Worm (Caenorhabditis elegans) whole organism, young adult: Measurements from ENCODE around the gene nhr-208.
"Not testable (repeated sequence)": the region's sequence is repeated elsewhere in the genome, so short reads cannot be mapped to it uniquely, and the experiment has no call there.

Experiments
- B0019.2 ChIP-seq: fragments of 200-800 bp; sonication (Bioruptor generic); conservative IDR thresholded peaks from 2 replicates; pipeline ENCODE4 v1.3.6; 2022; ENCODE audit warnings: missing genetic modification reagents, missing genetic modification characterization, missing compliant biosample characterization
- C17E4.6 ChIP-seq: fragments of 200-800 bp; sonication (Bioruptor generic); IDR thresholded peaks from 2 replicates; pipeline ENCODE4 v1.3.6; 2022; ENCODE audit warnings: missing genetic modification reagents, missing genetic modification characterization, missing compliant biosample characterization
- F33H1.4 ChIP-seq: fragments of 200-800 bp; sonication (Bioruptor generic); IDR thresholded peaks from 2 replicates; pipeline ENCODE4 v1.3.6; 2022; ENCODE audit warnings: missing genetic modification reagents, missing genetic modification characterization, missing compliant biosample characterization
- F39B2.1 ChIP-seq: fragments of 200-800 bp; sonication (Bioruptor generic); IDR thresholded peaks from 2 replicates; pipeline ENCODE4 v1.3.6; 2022; ENCODE audit warnings: missing genetic modification reagents, missing genetic modification characterization, missing compliant biosample characterization
- F52B5.7 ChIP-seq: sonication (generic microtip); optimal IDR thresholded peaks from 2 replicates; lab custom pipeline; 2016; ENCODE audit warnings: mild to moderate bottlenecking, missing genetic modification characterization, missing compliant biosample characterization
- atf-7 ChIP-seq: sonication (generic microtip); optimal IDR thresholded peaks from 2 replicates; lab custom pipeline; 2017; ENCODE audit warnings: mild to moderate bottlenecking, missing genetic modification characterization, missing compliant biosample characterization
- attf-3 ChIP-seq: fragments of 200-800 bp; sonication (Bioruptor generic); conservative IDR thresholded peaks from 2 replicates; pipeline ENCODE4 v1.3.6; 2022; ENCODE audit warnings: missing genetic modification reagents, missing genetic modification characterization, missing compliant biosample characterization
- bed-2 ChIP-seq: fragments of 200-800 bp; sonication (Bioruptor generic); IDR thresholded peaks from 2 replicates; pipeline ENCODE4 v1.3.6; 2022; ENCODE audit warnings: missing genetic modification reagents, missing genetic modification characterization, missing compliant biosample characterization
- cebp-1 ChIP-seq, 2 experiments: fragments of 200-800 bp in 1 of 2; sonication (Bioruptor generic) in 1 of 2; sonication (generic microtip) in 1 of 2; IDR thresholded peaks in 1 of 2; optimal IDR thresholded peaks in 1 of 2; 2 replicates each; pipeline versions ENCODE4 v1.3.6 to Lab custom; 2017 to 2022; ENCODE audit warnings: missing compliant biosample characterization in 2 of 2, missing genetic modification characterization in 2 of 2, mild to moderate bottlenecking in 1 of 2, missing genetic modification reagents in 1 of 2, moderate library complexity in 1 of 2
- ceh-100 ChIP-seq: fragments of 200-800 bp; sonication (Bioruptor generic); IDR thresholded peaks from 2 replicates; pipeline ENCODE4 v1.3.6; 2022; ENCODE audit warnings: missing genetic modification reagents, missing genetic modification characterization, missing compliant biosample characterization
- ceh-27 ChIP-seq: fragments of 200-800 bp; sonication (Bioruptor generic); optimal IDR thresholded peaks from 2 replicates; lab custom pipeline; 2018; ENCODE audit warnings: mild to moderate bottlenecking, missing genetic modification characterization, moderate library complexity, missing compliant biosample characterization
- dox-1 ChIP-seq: fragments of 200-800 bp; sonication (Bioruptor generic); IDR thresholded peaks from 2 replicates; pipeline ENCODE4 v1.3.6; 2022; ENCODE audit warnings: missing genetic modification reagents, missing genetic modification characterization, missing compliant biosample characterization
- fkh-3 ChIP-seq: sonication (generic microtip); optimal IDR thresholded peaks from 2 replicates; lab custom pipeline; 2016; ENCODE audit warnings: mild to moderate bottlenecking, missing genetic modification characterization, missing compliant biosample characterization
- gei-17 ChIP-seq: fragments of 200-800 bp; sonication (Bioruptor generic); optimal IDR thresholded peaks from 2 replicates; lab custom pipeline; 2018; ENCODE audit warnings: mild to moderate bottlenecking, missing genetic modification characterization, missing compliant biosample characterization
- hmg-1.2 ChIP-seq: fragments of 200-800 bp; sonication (Bioruptor generic); IDR thresholded peaks from 2 replicates; pipeline ENCODE4 v1.3.6; 2022; ENCODE audit warnings: missing genetic modification reagents, missing genetic modification characterization, missing compliant biosample characterization
- hrde-1 ChIP-seq: sonication (generic microtip); optimal IDR thresholded peaks from 2 replicates; lab custom pipeline; 2016; ENCODE audit warnings: missing genetic modification characterization, mild to moderate bottlenecking, missing compliant biosample characterization, moderate library complexity, missing genotype, missing genetic modification reagents, borderline replicate concordance
- hsf-1 ChIP-seq: fragments of 200-800 bp; sonication (Bioruptor generic); IDR thresholded peaks from 2 replicates; pipeline ENCODE4 v1.3.6; 2022; ENCODE audit warnings: missing genetic modification reagents, missing genetic modification characterization, missing compliant biosample characterization
- lag-1 ChIP-seq: fragments of 200-800 bp; sonication (Bioruptor generic); IDR thresholded peaks from 2 replicates; pipeline ENCODE4 v1.3.6; 2022; ENCODE audit warnings: missing genetic modification reagents, missing genetic modification characterization, missing compliant biosample characterization
- lin-40 ChIP-seq: sonication (generic microtip); optimal IDR thresholded peaks from 2 replicates; lab custom pipeline; 2016; ENCODE audit warnings: missing genetic modification characterization, mild to moderate bottlenecking, missing compliant biosample characterization, missing genotype, missing genetic modification reagents
- lin-54 ChIP-seq: fragments of 200-800 bp; sonication (Bioruptor generic); optimal IDR thresholded peaks from 2 replicates; lab custom pipeline; 2018; ENCODE audit warnings: mild to moderate bottlenecking, missing genetic modification characterization, missing compliant biosample characterization
- lir-1 ChIP-seq: fragments of 200-800 bp; sonication (Bioruptor generic); conservative IDR thresholded peaks from 2 replicates; pipeline ENCODE4 v1.3.6; 2022; ENCODE audit warnings: missing genetic modification reagents, missing genetic modification characterization, missing compliant biosample characterization
- madf-10 ChIP-seq: sonication (generic microtip); optimal IDR thresholded peaks from 2 replicates; lab custom pipeline; 2016; ENCODE audit warnings: mild to moderate bottlenecking, missing genetic modification characterization, missing compliant biosample characterization
- madf-6 ChIP-seq: fragments of 200-800 bp; sonication (Bioruptor generic); IDR thresholded peaks from 2 replicates; pipeline ENCODE4 v1.3.6; 2022; ENCODE audit warnings: missing genetic modification reagents, missing genetic modification characterization, missing compliant biosample characterization
- nfyb-1 ChIP-seq: fragments of 200-800 bp; sonication (Bioruptor generic); IDR thresholded peaks from 2 replicates; pipeline ENCODE4 v1.3.6; 2022; ENCODE audit warnings: missing genetic modification reagents, missing genetic modification characterization, missing compliant biosample characterization
- nhr-179 ChIP-seq: sonication (generic microtip); optimal IDR thresholded peaks from 2 replicates; lab custom pipeline; 2016; ENCODE audit warnings: mild to moderate bottlenecking, missing genetic modification characterization, missing compliant biosample characterization
- sdz-38 ChIP-seq: sonication (generic microtip); optimal IDR thresholded peaks from 2 replicates; lab custom pipeline; 2016; ENCODE audit warnings: missing genotype, missing genetic modification characterization, missing compliant biosample characterization
- snpc-3.4 ChIP-seq: sonication (generic microtip); optimal IDR thresholded peaks from 2 replicates; lab custom pipeline; 2017; ENCODE audit warnings: missing genetic modification characterization, mild to moderate bottlenecking, missing compliant biosample characterization, antibody characterized with exemption, moderate library complexity, missing genotype, missing genetic modification reagents
- snpc-4 ChIP-seq, 5 experiments: fragments of 150-350 bp in 1 of 5; sonication (generic microtip) in 4 of 5; optimal IDR thresholded peaks; 2 replicates each; lab custom pipeline; 2014 to 2018; ENCODE audit warnings: missing genetic modification characterization in 5 of 5, missing biosample characterization in 3 of 5, antibody characterized with exemption in 2 of 5, mild to moderate bottlenecking in 2 of 5, missing compliant biosample characterization in 2 of 5, missing genotype in 2 of 5, moderate library complexity in 2 of 5, missing genetic modification reagents in 1 of 5
- tlf-1 ChIP-seq: fragments of 200-800 bp; sonication (Bioruptor generic); optimal IDR thresholded peaks from 2 replicates; lab custom pipeline; 2018; ENCODE audit warnings: mild to moderate bottlenecking, missing genetic modification characterization, missing compliant biosample characterization
- ztf-28 ChIP-seq: fragments of 200-800 bp; sonication (Bioruptor generic); IDR thresholded peaks from 2 replicates; pipeline ENCODE4 v1.3.6; 2022; ENCODE audit warnings: missing genetic modification reagents, missing genetic modification characterization, missing compliant biosample characterization

The nhr-208 gene

ce11 chrV:12121274-12121673 lies 27.2 kb downstream of the nhr-208 start, which contains the start of gene C13C4.6:
Gene C13C4.6, plus strand, starts transcription at chrV:12121574.
- TF ChIP-seq madf-6 (GFP tag; lab: Robert Waterston, UW) (no peak), F33H1.4 (GFP tag; lab: Robert Waterston, UW) (no peak), hrde-1 (no peak), F52B5.7 (no peak), ceh-27 (GFP tag; lab: Kevin White, UChicago) (no peak), nfyb-1 (GFP tag; lab: Robert Waterston, UW) (no peak), bed-2 (GFP tag; lab: Robert Waterston, UW) (no peak), lir-1 (no peak), ztf-28 (GFP tag; lab: Robert Waterston, UW) (no peak), lag-1 (GFP tag; lab: Robert Waterston, UW) (no peak), madf-10 (tag; lab: Kevin White, UChicago) (no peak), F39B2.1 (no peak)

ce11 chrV:12130688-12131087 lies 36.6 kb downstream of the nhr-208 start, which contains the start of gene C27A7.6:
Gene C27A7.6, minus strand, starts transcription at chrV:12130788.
- not testable (repeated sequence) for TF ChIP-seq lin-54; fkh-3 (tag; lab: Kevin White, UChicago); C17E4.6 (GFP tag; lab: Robert Waterston, UW)

- TF ChIP-seq hmg-1.2; sdz-38 (tag; lab: Kevin White, UChicago); ceh-27 (GFP tag; lab: Kevin White, UChicago): not testable (repeated sequence)
- TF ChIP-seq, all 124 proteins: peak for 0; not testable (repeated sequence) for 124
These were observed 37.0 kb downstream of the nhr-208 start, which contains the start of gene enpp-1 for ce11 chrV:12131157-12131556. Gene enpp-1, plus strand, starts transcription at chrV:12131457.

ce11 chrV:12137942-12138341 lies 43.8 kb downstream of the nhr-208 start:
- no peak for TF ChIP-seq dox-1 (GFP tag; lab: Robert Waterston, UW)
- TF ChIP-seq ceh-100: no peak
- TF ChIP-seq atf-7 (tag; lab: Kevin White, UChicago): no peak
- no peak for TF ChIP-seq attf-3
- TF ChIP-seq tlf-1 (GFP tag; lab: Kevin White, UChicago): no peak
- no peak for TF ChIP-seq gei-17 (GFP tag; lab: Kevin White, UChicago)
- TF ChIP-seq nfyb-1 (GFP tag; lab: Robert Waterston, UW): no peak
- no peak for TF ChIP-seq cebp-1 (GFP tag; IDR thresholded peaks at IDR 0.05; lab: Robert Waterston, UW)
- TF ChIP-seq cebp-1 (tag; optimal IDR thresholded peaks at IDR 0.05; lab: Kevin White, UChicago): no peak
- TF ChIP-seq snpc-3.4 (tag; lab: Kevin White, UChicago): no peak

- TF ChIP-seq snpc-4 (GFP tag; optimal IDR thresholded peaks at IDR 0.05; lab: Kevin White, UChicago): no peak
- TF ChIP-seq snpc-4 (tag; optimal IDR thresholded peaks at IDR 0.05; lab: Kevin White, UChicago): no peak
- TF ChIP-seq hsf-1 (GFP tag; lab: Robert Waterston, UW): no peak
- TF ChIP-seq B0019.2: no peak
- TF ChIP-seq lin-40 (tag; lab: Kevin White, UChicago): no peak
- no peak for TF ChIP-seq C17E4.6 (GFP tag; lab: Robert Waterston, UW)
- TF ChIP-seq nhr-179 (tag; lab: Kevin White, UChicago): no peak
These were observed 46.5 kb downstream of the nhr-208 start, which contains the start of gene C27A7.3 for ce11 chrV:12140625-12141024. Gene C27A7.3, plus strand, starts transcription at chrV:12140925.
